Worm (Caenorhabditis elegans): ENCODE results near the gene clec-8.

- no peak for TF ChIP-seq snpc-4 (tag; optimal IDR thresholded peaks at IDR 0.05)
- TF ChIP-seq sptf-1 (tag; optimal IDR thresholded peaks at IDR 0.05) = no peak
- no peak for TF ChIP-seq lin-32 (GFP tag; optimal IDR thresholded peaks at IDR 0.05)
- no peak for TF ChIP-seq unc-62 (GFP tag; optimal IDR thresholded peaks at IDR 0.05)
- no peak for TF ChIP-seq elt-1 (tag; optimal IDR thresholded peaks at IDR 0.05; ENCODE audit: borderline replicate concordance, insufficient read depth)
- TF ChIP-seq lin-13 (tag; optimal IDR thresholded peaks at IDR 0.05) = no peak
- TF ChIP-seq elt-3 (tag; optimal IDR thresholded peaks at IDR 0.05) = no peak
- no peak for TF ChIP-seq nhr-237 (tag; optimal IDR thresholded peaks at IDR 0.05)
- TF ChIP-seq zip-8 (tag; optimal IDR thresholded peaks at IDR 0.05) = no peak
- TF ChIP-seq mab-5 (tag; optimal IDR thresholded peaks at IDR 0.05) = no peak
- TF ChIP-seq pha-4 (tag; optimal IDR thresholded peaks at IDR 0.05) = no peak
- TF ChIP-seq drap-1 (GFP tag; optimal IDR thresholded peaks at IDR 0.05) = no peak
- TF ChIP-seq lsy-2 (tag; optimal IDR thresholded peaks at IDR 0.05) = no peak
- TF ChIP-seq ztf-11 (tag; optimal IDR thresholded peaks at IDR 0.05) = no peak
These were observed 4.3 kb downstream of the clec-8 start, which contains the start of gene Y38E10A.2 for ce11 chrII:12573541-12573940.
